Worm (Caenorhabditis elegans): ENCODE results near the gene sel-9.

- TF ChIP-seq him-1 (tag; optimal IDR thresholded peaks at IDR 0.05) (no peak), W03F9.2 (tag; optimal IDR thresholded peaks at IDR 0.05) (no peak), dao-5 (tag; optimal IDR thresholded peaks at IDR 0.05) (no peak)
These were observed 3.1 kb downstream of the sel-9 start, which contains the start of gene W02D7.5 for ce11 chrV:8299191-8299854.
